Worm (Caenorhabditis elegans) whole organism, L2 larva: ENCODE measurements around the gene F23A7.3.

ENCODE experiments used
- C34F6.9 ChIP-seq: fragments of 150-350 bp; optimal IDR thresholded peaks from 2 replicates; lab custom pipeline; 2014; ENCODE audit warnings: missing biosample characterization, missing genetic modification characterization
- F13H6.1 ChIP-seq: sonication (generic microtip); optimal IDR thresholded peaks from 2 replicates; lab custom pipeline; 2016; ENCODE audit warnings: missing genetic modification characterization, missing compliant biosample characterization
- ZK546.5 ChIP-seq: sonication (generic microtip); optimal IDR thresholded peaks from 2 replicates; lab custom pipeline; 2017; ENCODE audit warnings: missing biosample characterization, missing genetic modification characterization
- aly-2 ChIP-seq: fragments of 150-350 bp; optimal IDR thresholded peaks from 2 replicates; lab custom pipeline; 2014; ENCODE audit warnings: missing biosample characterization, missing genetic modification characterization
- ama-1 ChIP-seq: fragments of 150-350 bp; optimal IDR thresholded peaks from 2 replicates; lab custom pipeline; 2018; ENCODE audit warnings: inconsistent platforms
- blmp-1 ChIP-seq: sonication (generic microtip); optimal IDR thresholded peaks from 2 replicates; lab custom pipeline; 2017; ENCODE audit warnings: missing genetic modification characterization, mild to moderate bottlenecking, missing compliant biosample characterization, antibody characterized with exemption, moderate library complexity; ENCODE audit not compliant: insufficient read depth
- ceh-16 ChIP-seq: fragments of 150-350 bp; optimal IDR thresholded peaks from 2 replicates; lab custom pipeline; 2014; ENCODE audit warnings: missing biosample characterization, missing genetic modification characterization
- ceh-82 ChIP-seq: fragments of 150-350 bp; optimal IDR thresholded peaks from 2 replicates; lab custom pipeline; 2014; ENCODE audit warnings: missing biosample characterization, missing genetic modification characterization
- crh-2 ChIP-seq: sonication (generic microtip); optimal IDR thresholded peaks from 2 replicates; lab custom pipeline; 2017; ENCODE audit warnings: missing biosample characterization, missing genetic modification characterization
- egl-27 ChIP-seq: sonication (generic microtip); optimal IDR thresholded peaks from 3 replicates; lab custom pipeline; 2017; ENCODE audit warnings: missing biosample characterization, missing genetic modification reagents, missing genetic modification characterization
- elt-1 ChIP-seq: fragments of 150-350 bp; optimal IDR thresholded peaks from 2 replicates; lab custom pipeline; 2014; ENCODE audit warnings: missing biosample characterization, missing genetic modification characterization
- fos-1 ChIP-seq: fragments of 150-350 bp; optimal IDR thresholded peaks from 2 replicates; lab custom pipeline; 2014; ENCODE audit warnings: missing biosample characterization, missing genetic modification characterization
- lin-11 ChIP-seq: fragments of 150-350 bp; sonication (generic microtip); optimal IDR thresholded peaks from 2 replicates; lab custom pipeline; 2014; ENCODE audit warnings: missing biosample characterization, missing genetic modification characterization, inconsistent platforms, mixed read lengths
- lin-13 ChIP-seq: fragments of 150-350 bp; optimal IDR thresholded peaks from 2 replicates; lab custom pipeline; 2014; ENCODE audit warnings: missing biosample characterization, missing genetic modification reagents, missing genetic modification characterization
- lin-39 ChIP-seq: fragments of 150-350 bp; optimal IDR thresholded peaks from 2 replicates; lab custom pipeline; 2014; ENCODE audit warnings: missing biosample characterization, missing genetic modification reagents, missing genetic modification characterization
- lsy-2 ChIP-seq, 2 experiments: fragments of 150-350 bp in 1 of 2; sonication (generic microtip) in 1 of 2; optimal IDR thresholded peaks; 2 replicates each; lab custom pipeline; 2014 to 2017; ENCODE audit warnings: missing biosample characterization in 2 of 2, missing genetic modification characterization in 2 of 2
- mab-5 ChIP-seq: fragments of 150-350 bp; optimal IDR thresholded peaks from 2 replicates; lab custom pipeline; 2014; ENCODE audit warnings: missing biosample characterization, missing genetic modification characterization
- mbf-1 ChIP-seq: sonication (generic microtip); optimal IDR thresholded peaks from 2 replicates; lab custom pipeline; 2017; ENCODE audit warnings: missing biosample characterization, missing genetic modification characterization
- mdl-1 ChIP-seq, 2 experiments: fragments of 150-350 bp in 1 of 2; sonication (generic microtip) in 1 of 2; optimal IDR thresholded peaks; 2 replicates each; lab custom pipeline; 2017; ENCODE audit warnings: missing biosample characterization in 2 of 2, missing genetic modification characterization in 2 of 2
- nhr-10 ChIP-seq: sonication (generic microtip); optimal IDR thresholded peaks from 2 replicates; lab custom pipeline; 2017; ENCODE audit warnings: missing biosample characterization, missing genetic modification characterization
- nhr-11 ChIP-seq: fragments of 150-350 bp; optimal IDR thresholded peaks from 2 replicates; lab custom pipeline; 2014; ENCODE audit warnings: missing biosample characterization, missing genetic modification characterization
- nhr-12 ChIP-seq: fragments of 150-350 bp; optimal IDR thresholded peaks from 2 replicates; lab custom pipeline; 2014; ENCODE audit warnings: missing biosample characterization, missing genetic modification characterization
- nhr-129 ChIP-seq: fragments of 150-350 bp; optimal IDR thresholded peaks from 2 replicates; lab custom pipeline; 2014; ENCODE audit warnings: missing biosample characterization, missing genetic modification characterization
- nhr-21 ChIP-seq: fragments of 150-350 bp; optimal IDR thresholded peaks from 2 replicates; lab custom pipeline; 2014; ENCODE audit warnings: missing biosample characterization, missing genetic modification characterization
- nhr-23 ChIP-seq: fragments of 150-350 bp; optimal IDR thresholded peaks from 2 replicates; lab custom pipeline; 2014; ENCODE audit warnings: missing biosample characterization, missing genetic modification reagents, missing genetic modification characterization
- nhr-237 ChIP-seq: fragments of 150-350 bp; optimal IDR thresholded peaks from 2 replicates; lab custom pipeline; 2014; ENCODE audit warnings: missing biosample characterization, missing genetic modification characterization
- nhr-25 ChIP-seq: fragments of 150-350 bp; sonication (generic microtip); optimal IDR thresholded peaks from 3 replicates; lab custom pipeline; 2014; ENCODE audit warnings: missing biosample characterization, missing genetic modification characterization
- nhr-6 ChIP-seq: fragments of 150-350 bp; optimal IDR thresholded peaks from 2 replicates; lab custom pipeline; 2014; ENCODE audit warnings: missing biosample characterization, missing genetic modification characterization
- nhr-77 ChIP-seq: fragments of 150-350 bp; optimal IDR thresholded peaks from 2 replicates; lab custom pipeline; 2014; ENCODE audit warnings: missing biosample characterization, missing genetic modification characterization
- sem-4 ChIP-seq: fragments of 150-350 bp; optimal IDR thresholded peaks from 2 replicates; lab custom pipeline; 2014; ENCODE audit warnings: missing biosample characterization, missing genetic modification reagents, missing genetic modification characterization
- sma-3 ChIP-seq: sonication (generic microtip); optimal IDR thresholded peaks from 2 replicates; lab custom pipeline; 2016; ENCODE audit warnings: missing genetic modification reagents, missing genetic modification characterization, missing compliant biosample characterization
- sma-9 ChIP-seq, 2 experiments: fragments of 150-350 bp in 1 of 2; sonication (generic microtip) in 1 of 2; optimal IDR thresholded peaks; 2 replicates each; lab custom pipeline; 2014 to 2016; ENCODE audit warnings: missing genetic modification characterization in 2 of 2, mild to moderate bottlenecking in 1 of 2, missing biosample characterization in 1 of 2, missing compliant biosample characterization in 1 of 2, missing genetic modification reagents in 1 of 2, moderate library complexity in 1 of 2
- snpc-4 ChIP-seq: fragments of 150-350 bp; optimal IDR thresholded peaks from 2 replicates; lab custom pipeline; 2014; ENCODE audit warnings: missing biosample characterization, missing genetic modification characterization
- unc-39 ChIP-seq: fragments of 150-350 bp; optimal IDR thresholded peaks from 2 replicates; lab custom pipeline; 2014; ENCODE audit warnings: missing biosample characterization, missing genetic modification characterization
- unc-55 ChIP-seq: fragments of 150-350 bp; sonication (generic microtip); optimal IDR thresholded peaks from 3 replicates; lab custom pipeline; 2014; ENCODE audit warnings: missing biosample characterization, missing genetic modification reagents, missing genetic modification characterization
- unc-62 ChIP-seq: fragments of 150-350 bp; optimal IDR thresholded peaks from 2 replicates; lab custom pipeline; 2014; ENCODE audit warnings: missing biosample characterization, missing genetic modification reagents, missing genetic modification characterization
- zag-1 ChIP-seq: fragments of 150-350 bp; optimal IDR thresholded peaks from 2 replicates; lab custom pipeline; 2014; ENCODE audit warnings: missing biosample characterization, missing genetic modification characterization
- ztf-4 ChIP-seq: fragments of 150-350 bp; optimal IDR thresholded peaks from 2 replicates; lab custom pipeline; 2014; ENCODE audit warnings: missing biosample characterization, missing genetic modification characterization

The F23A7.3 gene

DNA sequence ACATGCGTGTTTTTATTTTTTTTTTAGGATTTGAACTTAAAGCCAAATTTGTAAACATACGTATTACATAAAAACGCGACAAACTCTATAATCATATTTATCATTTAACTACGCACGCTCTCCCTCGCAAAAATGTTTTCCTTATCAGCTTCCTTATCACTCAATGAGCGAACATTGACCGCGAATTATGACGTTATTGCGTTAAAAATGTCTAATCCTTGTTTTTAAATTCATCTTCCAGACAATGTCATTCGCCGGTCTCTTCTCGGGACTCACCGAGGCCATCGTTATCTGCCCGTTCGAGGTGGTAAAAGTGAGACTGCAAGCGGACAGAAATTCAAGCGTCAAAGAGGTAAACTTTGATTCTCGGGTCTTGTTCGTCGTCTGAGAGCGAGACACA, 27.2 kb upstream of the F23A7.3 start (continued):
- TF ChIP-seq sma-9 (GFP tag; optimal IDR thresholded peaks at IDR 0.05; lab: Kevin White, UChicago) (peak; percentile 97), sma-9 (tag; optimal IDR thresholded peaks at IDR 0.05; lab: Kevin White, UChicago) (no peak), nhr-23 (no peak), elt-1 (tag; lab: Kevin White, UChicago) (no peak), ceh-16 (tag; lab: Kevin White, UChicago) (no peak), mab-5 (no peak), nhr-11 (tag; lab: Kevin White, UChicago) (no peak), C34F6.9 (no peak)

ce11 chrX:16199200-16199764, 20.5 kb upstream of the F23A7.3 start, which contains the start of gene R11.3:
Gene R11.3 (minus strand): TSS chrX:16199250.
- TF ChIP-seq nhr-237 (tag; lab: Kevin White, UChicago) (no peak), ceh-16 (tag; lab: Kevin White, UChicago) (no peak), nhr-6 (no peak), ama-1 (lab: Kevin White, UChicago) (no peak), unc-39 (no peak), lin-13 (no peak), egl-27 (tag; lab: Kevin White, UChicago) (no peak), elt-1 (tag; lab: Kevin White, UChicago) (no peak)
- TF ChIP-seq, all 48 proteins: peak for 0

- TF ChIP-seq lin-13 (no peak), sma-9 (GFP tag; optimal IDR thresholded peaks at IDR 0.05; lab: Kevin White, UChicago) (no peak), sma-9 (tag; optimal IDR thresholded peaks at IDR 0.05; lab: Kevin White, UChicago) (no peak), C34F6.9 (peak; percentile 51), lin-11 (peak; percentile 65), ceh-82 (tag; lab: Kevin White, UChicago) (no peak), lsy-2 (tag; optimal IDR thresholded peaks at IDR 0.05; lab: Kevin White, UChicago) (peak; percentile 55 to 63), nhr-21 (tag; lab: Kevin White, UChicago) (peak; percentile 28), mdl-1 (tag; optimal IDR thresholded peaks at IDR 0.05; lab: Kevin White, UChicago) (no peak), nhr-237 (tag; lab: Kevin White, UChicago) (no peak), lin-39 (tag; lab: Kevin White, UChicago) (no peak), nhr-129 (tag; lab: Kevin White, UChicago) (peak; percentile 77), snpc-4 (tag; lab: Kevin White, UChicago) (peak; percentile 39), sma-3 (no peak), F13H6.1 (tag; lab: Kevin White, UChicago) (peak; percentile 23), fos-1 (peak; percentile 17), unc-55 (GFP tag; lab: Kevin White, UChicago) (no peak), nhr-12 (tag; lab: Kevin White, UChicago) (no peak), crh-2 (tag; lab: Kevin White, UChicago) (peak; percentile 65), unc-62 (GFP tag; lab: Kevin White, UChicago) (no peak), ceh-16 (tag; lab: Kevin White, UChicago) (no peak), mbf-1 (tag; lab: Kevin White, UChicago) (no peak), ama-1 (lab: Kevin White, UChicago) (no peak), zag-1 (tag; lab: Kevin White, UChicago) (no peak), ztf-4 (tag; lab: Kevin White, UChicago) (no peak), ZK546.5 (tag; lab: Kevin White, UChicago) (no peak), nhr-10 (tag; lab: Kevin White, UChicago) (no peak), nhr-77 (tag; lab: Kevin White, UChicago) (no peak), sem-4 (tag; lab: Kevin White, UChicago) (peak; percentile 17), blmp-1 (no peak), nhr-25 (tag; lab: Kevin White, UChicago) (no peak)
Observed at ce11 chrX:16202229-16202628, 17.6 kb upstream of the F23A7.3 start.

ce11 chrX:16204310-16204709, 15.5 kb upstream of the F23A7.3 start:
- TF ChIP-seq egl-27 (tag; lab: Kevin White, UChicago) = no peak
- TF ChIP-seq nhr-23 = no peak
- no peak for TF ChIP-seq zag-1 (tag; lab: Kevin White, UChicago)
- TF ChIP-seq lin-13 = no peak
- TF ChIP-seq unc-55 (GFP tag; lab: Kevin White, UChicago) = no peak
- TF ChIP-seq aly-2 (tag; lab: Kevin White, UChicago) = no peak
- TF ChIP-seq blmp-1 = no peak
